Worm (Caenorhabditis elegans): Measurements from ENCODE around the gene skr-6.

DNA sequence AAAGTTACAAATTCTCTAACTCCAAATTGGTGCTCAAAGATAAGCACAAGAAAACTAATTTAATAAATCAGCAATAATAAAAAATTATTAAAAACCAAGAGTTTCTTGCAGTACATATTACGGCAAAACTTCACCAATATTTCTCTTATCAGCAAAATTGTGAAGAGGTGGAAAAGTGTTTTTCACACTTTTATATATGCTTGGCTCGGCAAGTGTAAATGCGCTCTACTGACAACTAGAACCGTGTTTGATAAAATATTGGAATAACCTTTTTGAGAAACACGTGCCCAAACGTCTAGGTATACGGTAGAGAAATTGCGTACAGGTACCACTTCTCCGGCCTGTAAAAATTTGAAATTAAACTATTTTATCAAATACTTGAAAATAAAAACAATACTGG lies 28.5 kb downstream of the skr-6 start, which contains the start of gene R10E8.8:
- TF ChIP-seq him-1 (tag; optimal IDR thresholded peaks at IDR 0.05) (no peak), dao-5 (tag; optimal IDR thresholded peaks at IDR 0.05) (no peak), W03F9.2 (tag; optimal IDR thresholded peaks at IDR 0.05) (peak; percentile 30)
